Worm (Caenorhabditis elegans) whole organism, early embryonic: ENCODE results near the gene str-146.

Source experiments
- B0310.2 ChIP-seq: sonication (generic microtip); optimal IDR thresholded peaks from 2 replicates; lab custom pipeline; 2016; ENCODE audit warnings: mild to moderate bottlenecking, missing genetic modification characterization, missing compliant biosample characterization
- F13C5.2 ChIP-seq: sonication (generic microtip); optimal IDR thresholded peaks from 2 replicates; lab custom pipeline; 2017; ENCODE audit warnings: mild to moderate bottlenecking, missing genetic modification characterization, inconsistent platforms, missing compliant biosample characterization
- aly-1 ChIP-seq: sonication (generic microtip); optimal IDR thresholded peaks from 2 replicates; lab custom pipeline; 2016; ENCODE audit warnings: missing genetic modification characterization, missing compliant biosample characterization
- ama-1 ChIP-seq: fragments of 150-350 bp; optimal IDR thresholded peaks from 2 replicates; lab custom pipeline; 2014
- ceh-13 ChIP-seq: fragments of 200-800 bp; sonication (Bioruptor generic); optimal IDR thresholded peaks from 2 replicates; lab custom pipeline; 2018; ENCODE audit warnings: mild to moderate bottlenecking, missing genetic modification characterization, missing compliant biosample characterization
- ceh-36 ChIP-seq: sonication (generic microtip); optimal IDR thresholded peaks from 2 replicates; lab custom pipeline; 2016; ENCODE audit warnings: missing genetic modification characterization, inconsistent platforms, missing compliant biosample characterization
- ets-7 ChIP-seq: sonication (generic microtip); optimal IDR thresholded peaks from 2 replicates; lab custom pipeline; 2016; ENCODE audit warnings: missing genotype, missing genetic modification characterization, missing compliant biosample characterization
- flt-1 ChIP-seq: fragments of 200-800 bp; sonication (Bioruptor generic); IDR thresholded peaks from 2 replicates; pipeline ENCODE4 v1.3.6; 2022; ENCODE audit warnings: missing genetic modification characterization, missing compliant biosample characterization
- hmbx-1 ChIP-seq: sonication (generic microtip); optimal IDR thresholded peaks from 2 replicates; lab custom pipeline; 2016; ENCODE audit warnings: mild to moderate bottlenecking, missing genetic modification characterization, missing compliant biosample characterization
- hmg-4 ChIP-seq: fragments of 200-800 bp; sonication (Bioruptor generic); optimal IDR thresholded peaks from 2 replicates; lab custom pipeline; 2018; ENCODE audit warnings: mild to moderate bottlenecking, missing genetic modification characterization, missing compliant biosample characterization
- hnd-1 ChIP-seq: sonication (generic microtip); optimal IDR thresholded peaks from 2 replicates; lab custom pipeline; 2016; ENCODE audit warnings: missing genetic modification characterization, missing compliant biosample characterization
- pes-1 ChIP-seq: fragments of 200-800 bp; sonication (Bioruptor generic); IDR thresholded peaks from 2 replicates; pipeline ENCODE4 v1.3.6; 2022; ENCODE audit warnings: missing genetic modification reagents, missing genetic modification characterization, missing compliant biosample characterization
- scrt-1 ChIP-seq: fragments of 200-800 bp; sonication (Bioruptor generic); IDR thresholded peaks from 2 replicates; pipeline ENCODE4 v1.3.6; 2022; ENCODE audit warnings: missing genetic modification characterization, missing compliant biosample characterization
- sea-1 ChIP-seq: fragments of 200-800 bp; sonication (Bioruptor generic); conservative IDR thresholded peaks from 2 replicates; pipeline ENCODE4 v1.3.6; 2022; ENCODE audit warnings: missing genetic modification characterization, missing compliant biosample characterization
- tbx-11 ChIP-seq: fragments of 200-800 bp; sonication (Bioruptor generic); IDR thresholded peaks from 2 replicates; pipeline ENCODE4 v1.3.6; 2022; ENCODE audit warnings: missing genetic modification characterization, missing compliant biosample characterization
- tbx-37 ChIP-seq: fragments of 200-800 bp; sonication (Bioruptor generic); conservative IDR thresholded peaks from 2 replicates; pipeline ENCODE4 v1.3.6; 2022; ENCODE audit warnings: missing genetic modification reagents, missing genetic modification characterization, missing compliant biosample characterization
- tra-4 ChIP-seq: sonication (generic microtip); optimal IDR thresholded peaks from 2 replicates; lab custom pipeline; 2017; ENCODE audit warnings: missing genetic modification characterization, missing compliant biosample characterization

str-146 gene

DNA sequence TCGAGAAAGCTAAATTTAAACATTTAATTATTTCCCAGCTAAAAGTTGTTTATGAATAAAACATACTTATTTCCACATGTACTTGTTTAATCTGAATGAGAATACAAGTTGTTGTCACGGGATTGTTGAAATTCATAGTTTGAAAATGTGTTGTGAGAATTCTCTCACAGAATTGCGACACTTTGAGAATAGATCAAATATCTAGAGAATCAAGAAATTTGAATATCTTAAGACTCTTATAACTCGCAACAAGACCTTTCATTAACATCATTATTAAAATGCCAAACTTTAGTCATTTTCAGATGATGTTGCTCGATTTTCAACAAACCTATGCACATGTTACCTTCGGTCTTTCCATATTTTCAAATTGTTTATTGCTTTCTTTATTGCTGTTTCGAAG lies 7.7 kb upstream of the str-146 start, which contains the start of gene str-90:
Gene str-90 (plus strand): TSS at position 301 of the 400 bp plus-strand sequence.
- TF ChIP-seq sea-1 (GFP tag; lab: Robert Waterston, UW) (no peak), scrt-1 (GFP tag; lab: Robert Waterston, UW) (no peak), flt-1 (GFP tag; lab: Robert Waterston, UW) (no peak)

ce11 chrV:8099306-8099705 lies 4.0 kb upstream of the str-146 start, which contains the start of gene sdz-23:
sdz-23 (plus strand) TSS chrV:8099606.
- TF ChIP-seq F13C5.2 (tag; lab: Kevin White, UChicago) (no peak), pes-1 (GFP tag; lab: Robert Waterston, UW) (no peak), flt-1 (GFP tag; lab: Robert Waterston, UW) (no peak), sea-1 (GFP tag; lab: Robert Waterston, UW) (no peak), ets-7 (tag; lab: Kevin White, UChicago) (no peak), ama-1 (lab: Kevin White, UChicago) (no peak), B0310.2 (tag; lab: Kevin White, UChicago) (no peak), hnd-1 (no peak), ceh-13 (GFP tag; lab: Kevin White, UChicago) (no peak), scrt-1 (GFP tag; lab: Robert Waterston, UW) (no peak), tbx-37 (GFP tag; lab: Robert Waterston, UW) (no peak), hmg-4 (GFP tag; lab: Kevin White, UChicago) (no peak), aly-1 (tag; lab: Kevin White, UChicago) (no peak), tbx-11 (GFP tag; lab: Robert Waterston, UW) (no peak), tra-4 (tag; lab: Kevin White, UChicago) (no peak), ceh-36 (tag; lab: Kevin White, UChicago) (no peak), hmbx-1 (tag; lab: Kevin White, UChicago) (no peak)

DNA sequence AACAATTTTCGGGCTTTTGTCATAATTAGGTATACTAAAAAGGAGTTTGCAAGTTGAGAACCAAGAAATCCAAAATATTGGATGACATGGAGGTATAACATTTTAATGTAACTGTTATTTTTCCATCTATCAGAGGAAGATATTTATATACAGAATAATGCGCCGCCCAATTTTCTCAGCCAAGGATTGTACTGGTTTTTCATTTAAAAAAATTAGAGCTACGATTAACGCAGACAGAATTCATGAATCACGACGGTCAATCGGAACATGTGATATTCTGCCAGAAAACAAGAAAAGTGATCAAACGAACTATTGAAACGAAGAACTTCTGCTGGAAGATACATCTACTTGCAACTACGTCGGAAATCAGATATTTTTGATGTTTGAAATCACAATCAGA lies 3.0 kb upstream of the str-146 start, which contains the start of gene str-145:
Gene str-145 (minus strand): TSS at position 101 of the 400 bp plus-strand sequence.
- TF ChIP-seq scrt-1 (GFP tag; lab: Robert Waterston, UW): no peak
- no peak for TF ChIP-seq hmbx-1 (tag; lab: Kevin White, UChicago)
- no peak for TF ChIP-seq tbx-11 (GFP tag; lab: Robert Waterston, UW)
- no peak for TF ChIP-seq hmg-4 (GFP tag; lab: Kevin White, UChicago)
- TF ChIP-seq tra-4 (tag; lab: Kevin White, UChicago): no peak
- no peak for TF ChIP-seq flt-1 (GFP tag; lab: Robert Waterston, UW)
- TF ChIP-seq F13C5.2 (tag; lab: Kevin White, UChicago): no peak
- no peak for TF ChIP-seq sea-1 (GFP tag; lab: Robert Waterston, UW)

- TF ChIP-seq hnd-1: no peak
- no peak for TF ChIP-seq aly-1 (tag; lab: Kevin White, UChicago)
- TF ChIP-seq scrt-1 (GFP tag; lab: Robert Waterston, UW): no peak
- TF ChIP-seq F13C5.2 (tag; lab: Kevin White, UChicago): no peak
- no peak for TF ChIP-seq tbx-37 (GFP tag; lab: Robert Waterston, UW)
- TF ChIP-seq tbx-11 (GFP tag; lab: Robert Waterston, UW): no peak
- no peak for TF ChIP-seq ets-7 (tag; lab: Kevin White, UChicago)
- no peak for TF ChIP-seq flt-1 (GFP tag; lab: Robert Waterston, UW)
- TF ChIP-seq pes-1 (GFP tag; lab: Robert Waterston, UW): no peak
- no peak for TF ChIP-seq B0310.2 (tag; lab: Kevin White, UChicago)
- no peak for TF ChIP-seq ama-1 (lab: Kevin White, UChicago)
- TF ChIP-seq ceh-13 (GFP tag; lab: Kevin White, UChicago): no peak
- no peak for TF ChIP-seq sea-1 (GFP tag; lab: Robert Waterston, UW)
- no peak for TF ChIP-seq tra-4 (tag; lab: Kevin White, UChicago)
- TF ChIP-seq hmbx-1 (tag; lab: Kevin White, UChicago): no peak
- TF ChIP-seq ceh-36 (tag; lab: Kevin White, UChicago): no peak
- TF ChIP-seq hmg-4 (GFP tag; lab: Kevin White, UChicago): no peak
Observed at ce11 chrV:8092385-8092784, 2.9 kb downstream of the str-146 start, which contains the start of gene str-129. str-129 (minus strand) TSS chrV:8092485.

DNA sequence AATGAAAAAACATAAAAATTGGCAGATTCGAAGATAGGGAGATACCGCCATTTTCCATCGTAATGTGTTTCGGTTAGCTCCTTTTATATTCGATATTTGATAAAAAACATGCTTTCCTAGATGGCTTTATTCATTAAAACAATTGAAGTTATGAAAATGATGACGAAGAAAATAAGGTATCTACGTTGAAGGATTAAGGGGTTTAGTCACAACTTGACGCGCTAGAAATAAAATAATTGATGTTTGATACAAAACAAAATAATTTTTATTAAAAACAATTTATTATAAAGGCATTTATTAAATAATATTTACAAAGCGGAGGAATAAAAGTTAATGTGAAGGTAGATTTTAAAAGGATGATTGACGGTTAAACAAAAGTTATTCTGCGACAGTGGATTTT lies 4.7 kb downstream of the str-146 start, which contains the start of gene str-130:
Gene str-130 (minus strand): TSS at position 101 of the 400 bp plus-strand sequence.
- TF ChIP-seq ama-1 (lab: Kevin White, UChicago): no peak
- no peak for TF ChIP-seq pes-1 (GFP tag; lab: Robert Waterston, UW)
- no peak for TF ChIP-seq hnd-1
- no peak for TF ChIP-seq sea-1 (GFP tag; lab: Robert Waterston, UW)

DNA sequence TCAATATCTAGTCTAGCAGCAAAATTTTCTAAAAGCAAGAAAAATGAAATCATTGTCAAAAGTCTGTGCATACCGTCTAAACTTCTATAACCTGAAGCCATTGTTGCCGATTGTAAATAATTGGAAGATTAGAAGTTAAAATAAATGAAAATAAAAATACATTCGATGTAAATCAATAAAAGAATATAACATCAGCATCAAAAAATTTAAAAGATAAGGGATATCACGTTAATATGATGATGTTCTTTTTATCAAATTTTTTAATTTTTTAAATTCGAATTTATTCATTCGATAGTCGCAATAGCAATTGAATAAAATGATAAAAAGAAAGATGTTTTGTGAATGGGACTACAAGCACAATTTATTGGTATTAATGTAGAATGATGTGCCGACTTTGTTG lies 10.1 kb downstream of the str-146 start, which contains the start of gene C09H5.7:
Gene C09H5.7 (minus strand): TSS at position 101 of the 400 bp plus-strand sequence.
- TF ChIP-seq flt-1 (GFP tag; lab: Robert Waterston, UW) (no peak), B0310.2 (tag; lab: Kevin White, UChicago) (no peak), ets-7 (tag; lab: Kevin White, UChicago) (no peak), F13C5.2 (tag; lab: Kevin White, UChicago) (no peak), aly-1 (tag; lab: Kevin White, UChicago) (no peak), pes-1 (GFP tag; lab: Robert Waterston, UW) (no peak), scrt-1 (GFP tag; lab: Robert Waterston, UW) (no peak), ceh-36 (tag; lab: Kevin White, UChicago) (no peak), sea-1 (GFP tag; lab: Robert Waterston, UW) (no peak), tbx-11 (GFP tag; lab: Robert Waterston, UW) (no peak), ceh-13 (GFP tag; lab: Kevin White, UChicago) (no peak), tbx-37 (GFP tag; lab: Robert Waterston, UW) (no peak), ama-1 (lab: Kevin White, UChicago) (no peak), hnd-1 (no peak), hmg-4 (GFP tag; lab: Kevin White, UChicago) (no peak), tra-4 (tag; lab: Kevin White, UChicago) (no peak)

- TF ChIP-seq aly-1 (tag; lab: Kevin White, UChicago) (no peak), hmbx-1 (tag; lab: Kevin White, UChicago) (no peak), pes-1 (GFP tag; lab: Robert Waterston, UW) (no peak), tbx-37 (GFP tag; lab: Robert Waterston, UW) (no peak), B0310.2 (tag; lab: Kevin White, UChicago) (no peak), hmg-4 (GFP tag; lab: Kevin White, UChicago) (no peak), sea-1 (GFP tag; lab: Robert Waterston, UW) (no peak), flt-1 (GFP tag; lab: Robert Waterston, UW) (no peak), tbx-11 (GFP tag; lab: Robert Waterston, UW) (no peak), scrt-1 (GFP tag; lab: Robert Waterston, UW) (no peak), ama-1 (lab: Kevin White, UChicago) (no peak), F13C5.2 (tag; lab: Kevin White, UChicago) (no peak), hnd-1 (no peak)
Observed at ce11 chrV:8081579-8081978, 13.7 kb downstream of the str-146 start, which contains the start of gene str-131. str-131 (minus strand) TSS chrV:8081679.
